Worm (Caenorhabditis elegans) whole organism, early embryonic: ENCODE data around the gene C14E2.4.

ENCODE experiments used
- B0310.2 ChIP-seq: sonication (generic microtip); optimal IDR thresholded peaks from 2 replicates; lab custom pipeline; 2016; ENCODE audit warnings: mild to moderate bottlenecking, missing genetic modification characterization, missing compliant biosample characterization
- ama-1 ChIP-seq: fragments of 150-350 bp; optimal IDR thresholded peaks from 2 replicates; lab custom pipeline; 2014
- ceh-36 ChIP-seq: sonication (generic microtip); optimal IDR thresholded peaks from 2 replicates; lab custom pipeline; 2016; ENCODE audit warnings: missing genetic modification characterization, inconsistent platforms, missing compliant biosample characterization
- ets-7 ChIP-seq: sonication (generic microtip); optimal IDR thresholded peaks from 2 replicates; lab custom pipeline; 2016; ENCODE audit warnings: missing genotype, missing genetic modification characterization, missing compliant biosample characterization
- flt-1 ChIP-seq: fragments of 200-800 bp; sonication (Bioruptor generic); IDR thresholded peaks from 2 replicates; pipeline ENCODE4 v1.3.6; 2022; ENCODE audit warnings: missing genetic modification characterization, missing compliant biosample characterization
- hnd-1 ChIP-seq: sonication (generic microtip); optimal IDR thresholded peaks from 2 replicates; lab custom pipeline; 2016; ENCODE audit warnings: missing genetic modification characterization, missing compliant biosample characterization
- pes-1 ChIP-seq: fragments of 200-800 bp; sonication (Bioruptor generic); IDR thresholded peaks from 2 replicates; pipeline ENCODE4 v1.3.6; 2022; ENCODE audit warnings: missing genetic modification reagents, missing genetic modification characterization, missing compliant biosample characterization
- sea-1 ChIP-seq: fragments of 200-800 bp; sonication (Bioruptor generic); conservative IDR thresholded peaks from 2 replicates; pipeline ENCODE4 v1.3.6; 2022; ENCODE audit warnings: missing genetic modification characterization, missing compliant biosample characterization
- tra-4 ChIP-seq: sonication (generic microtip); optimal IDR thresholded peaks from 2 replicates; lab custom pipeline; 2017; ENCODE audit warnings: missing genetic modification characterization, missing compliant biosample characterization

ce11 chrX:1796067-1796466 lies 25.1 kb downstream of the C14E2.4 start:
- TF ChIP-seq hnd-1 (tag; lab: Kevin White, UChicago) (no peak), pes-1 (GFP tag; lab: Robert Waterston, UW) (no peak), B0310.2 (tag; lab: Kevin White, UChicago) (no peak), ceh-36 (tag; lab: Kevin White, UChicago) (no peak), ama-1 (lab: Kevin White, UChicago) (no peak), sea-1 (no peak), flt-1 (GFP tag; lab: Robert Waterston, UW) (no peak), ets-7 (tag; lab: Kevin White, UChicago) (no peak), tra-4 (tag; lab: Kevin White, UChicago) (no peak)
